Worm (Caenorhabditis elegans) whole organism, early embryonic: Measurements from ENCODE around the gene F08F1.3.

Experiments used
- B0310.2 ChIP-seq: sonication (generic microtip); optimal IDR thresholded peaks from 2 replicates; lab custom pipeline; 2016; ENCODE audit warnings: mild to moderate bottlenecking, missing genetic modification characterization, missing compliant biosample characterization
- F13C5.2 ChIP-seq: sonication (generic microtip); optimal IDR thresholded peaks from 2 replicates; lab custom pipeline; 2017; ENCODE audit warnings: mild to moderate bottlenecking, missing genetic modification characterization, inconsistent platforms, missing compliant biosample characterization
- ama-1 ChIP-seq: fragments of 150-350 bp; optimal IDR thresholded peaks from 2 replicates; lab custom pipeline; 2014
- flt-1 ChIP-seq: fragments of 200-800 bp; sonication (Bioruptor generic); IDR thresholded peaks from 2 replicates; pipeline ENCODE4 v1.3.6; 2022; ENCODE audit warnings: missing genetic modification characterization, missing compliant biosample characterization
- hmg-4 ChIP-seq: fragments of 200-800 bp; sonication (Bioruptor generic); optimal IDR thresholded peaks from 2 replicates; lab custom pipeline; 2018; ENCODE audit warnings: mild to moderate bottlenecking, missing genetic modification characterization, missing compliant biosample characterization
- sea-1 ChIP-seq: fragments of 200-800 bp; sonication (Bioruptor generic); conservative IDR thresholded peaks from 2 replicates; pipeline ENCODE4 v1.3.6; 2022; ENCODE audit warnings: missing genetic modification characterization, missing compliant biosample characterization
- tbx-11 ChIP-seq: fragments of 200-800 bp; sonication (Bioruptor generic); IDR thresholded peaks from 2 replicates; pipeline ENCODE4 v1.3.6; 2022; ENCODE audit warnings: missing genetic modification characterization, missing compliant biosample characterization
- tbx-37 ChIP-seq: fragments of 200-800 bp; sonication (Bioruptor generic); conservative IDR thresholded peaks from 2 replicates; pipeline ENCODE4 v1.3.6; 2022; ENCODE audit warnings: missing genetic modification reagents, missing genetic modification characterization, missing compliant biosample characterization
- tra-4 ChIP-seq: sonication (generic microtip); optimal IDR thresholded peaks from 2 replicates; lab custom pipeline; 2017; ENCODE audit warnings: missing genetic modification characterization, missing compliant biosample characterization

DNA sequence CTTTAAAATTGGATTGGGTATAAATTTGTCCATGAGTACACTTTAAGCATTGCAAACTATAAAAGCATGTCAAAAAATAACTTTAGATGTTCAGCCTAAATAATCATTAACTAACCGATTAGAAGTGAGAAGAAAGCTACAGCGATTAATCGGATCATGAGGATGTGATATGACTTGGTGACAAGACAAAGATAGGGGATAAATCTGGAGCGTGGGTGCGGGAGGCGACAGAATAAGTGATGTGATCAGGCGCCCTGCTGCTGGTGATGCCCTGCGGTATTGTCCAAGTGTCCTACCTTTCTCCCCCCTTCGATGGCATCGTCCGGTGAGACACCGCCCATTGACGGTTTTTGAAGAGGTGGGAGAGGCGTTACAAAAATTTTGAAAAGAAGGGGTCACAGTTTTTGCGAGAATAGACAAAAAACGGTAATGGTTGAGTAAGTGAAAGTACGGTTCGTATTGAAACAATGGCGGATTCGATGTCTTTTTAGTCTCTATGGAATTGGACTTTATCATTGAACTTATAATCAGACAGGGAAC lies 43.9 kb upstream of the F08F1.3 start, which contains the start of gene F41D9.2:
- TF ChIP-seq tra-4 (tag; lab: Kevin White, UChicago) (no peak), tbx-37 (no peak), sea-1 (GFP tag; lab: Robert Waterston, UW) (no peak), tbx-11 (GFP tag; lab: Robert Waterston, UW) (no peak), F13C5.2 (no peak), ama-1 (lab: Kevin White, UChicago) (no peak), flt-1 (GFP tag; lab: Robert Waterston, UW) (no peak), B0310.2 (tag; lab: Kevin White, UChicago) (no peak), hmg-4 (GFP tag; lab: Kevin White, UChicago) (no peak)
